In the genomic region with DNA sequence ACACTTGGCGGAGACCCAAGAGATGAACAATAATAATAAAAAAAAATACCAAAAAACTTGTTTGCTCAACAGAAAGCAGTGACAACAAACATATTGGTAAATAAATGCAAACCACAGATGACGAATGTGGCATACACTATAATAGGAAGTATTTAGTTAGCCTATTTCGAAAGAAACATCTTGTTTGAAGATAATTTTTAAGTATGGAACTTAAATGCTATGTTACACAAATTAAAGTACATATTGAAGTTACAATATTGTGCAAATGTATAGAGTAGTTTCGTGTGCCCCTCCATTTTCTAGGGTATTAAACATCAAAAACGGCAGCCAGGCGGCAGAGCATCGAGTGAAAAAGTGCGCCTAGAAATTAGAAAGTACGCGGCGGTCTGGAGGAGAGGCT, we compare ENCODE assay signal across 1 fruit fly cellular context.
TF ChIP-seq lines count a peak whose summit lies in the region.

No protein-coding gene starts in this region.

TF ChIP-seq in whole organism, embryonic, 481 proteins besides CTCF, POLR2A, EP300 and RAD21 (continued from another document):
- no peak for TF ChIP-seq mld (GFP tag; IDR thresholded peaks at IDR 0.05; lab: Robert Waterston, UW; ENCODE audit: partially characterized antibody)
- TF ChIP-seq CG1602 (GFP tag; optimal IDR thresholded peaks at IDR 0.05; lab: Kevin White, UChicago) = no peak
- TF ChIP-seq CG7372 (GFP tag; IDR thresholded peaks at IDR 0.05; lab: Robert Waterston, UW) = no peak
- no peak for TF ChIP-seq Adf1 (GFP tag; IDR thresholded peaks at IDR 0.05; lab: Robert Waterston, UW)
- TF ChIP-seq CG4854 (GFP tag; optimal IDR thresholded peaks at IDR 0.05; lab: Kevin White, UChicago) = no peak
